Fruit fly (Drosophila melanogaster) whole organism, adult: ENCODE results near the gene CG41562.
"Not testable (repeated sequence)": the region's sequence is repeated elsewhere in the genome, so short reads cannot be mapped to it uniquely, and the experiment has no call there.

Experiments used
- CG1620 ChIP-seq: fragments of 200-800 bp; sonication (Bioruptor generic); optimal IDR thresholded peaks from 2 replicates; lab custom pipeline; 2016; ENCODE audit warnings: missing biosample characterization, missing genetic modification characterization
- CG33017 ChIP-seq: fragments of 200-800 bp; sonication (Bioruptor generic); optimal IDR thresholded peaks from 2 replicates; lab custom pipeline; 2018; ENCODE audit warnings: missing biosample characterization, mild to moderate bottlenecking, missing genetic modification characterization, moderate library complexity
- CG7045 ChIP-seq: fragments of 200-800 bp; sonication (Bioruptor generic); optimal IDR thresholded peaks from 2 replicates; lab custom pipeline; 2017; ENCODE audit warnings: missing biosample characterization, mild to moderate bottlenecking, missing genetic modification characterization
- Clk ChIP-seq: fragments of 200-800 bp; sonication (Bioruptor generic); optimal IDR thresholded peaks from 2 replicates; lab custom pipeline; 2017; ENCODE audit warnings: missing biosample characterization, missing genetic modification characterization
- Crg-1 ChIP-seq: fragments of 200-800 bp; sonication (Bioruptor generic); optimal IDR thresholded peaks from 2 replicates; lab custom pipeline; 2016; ENCODE audit warnings: missing biosample characterization, missing genetic modification characterization
- Hr96 ChIP-seq: fragments of 200-800 bp; sonication (Bioruptor generic); optimal IDR thresholded peaks from 2 replicates; lab custom pipeline; 2016; ENCODE audit warnings: missing biosample characterization, missing genetic modification characterization
- Mnt ChIP-seq: fragments of 200-800 bp; sonication (Bioruptor generic); optimal IDR thresholded peaks from 2 replicates; lab custom pipeline; 2016; ENCODE audit warnings: missing biosample characterization, mild to moderate bottlenecking, missing genetic modification characterization
- bab1 ChIP-seq: fragments of 200-800 bp; sonication (Bioruptor generic); optimal IDR thresholded peaks from 3 replicates; lab custom pipeline; 2019; ENCODE audit warnings: missing biosample characterization, mild to moderate bottlenecking, missing genetic modification characterization, moderate library complexity
- cnc ChIP-seq, 2 experiments: fragments of >200 bp; optimal IDR thresholded peaks; 2 replicates each; lab custom pipeline; 2017
- kay ChIP-seq: fragments of 200-800 bp; sonication (Bioruptor generic); peaks from one replicate; lab custom pipeline; 2016; ENCODE audit warnings: missing biosample characterization, missing genetic modification characterization, borderline replicate concordance
- pad ChIP-seq: fragments of 200-800 bp; sonication (Bioruptor generic); optimal IDR thresholded peaks from 3 replicates; lab custom pipeline; 2017; ENCODE audit warnings: missing biosample characterization, missing genetic modification characterization, mild to moderate bottlenecking, moderate library complexity, missing genetic modification reagents
- tj ChIP-seq: fragments of 200-800 bp; sonication (Bioruptor generic); optimal IDR thresholded peaks from 3 replicates; lab custom pipeline; 2017; ENCODE audit warnings: missing biosample characterization, mild to moderate bottlenecking, missing genetic modification characterization, moderate library complexity
- toe ChIP-seq: fragments of 200-800 bp; sonication (Bioruptor generic); optimal IDR thresholded peaks from 2 replicates; lab custom pipeline; 2016; ENCODE audit warnings: missing biosample characterization, missing genetic modification characterization

DNA sequence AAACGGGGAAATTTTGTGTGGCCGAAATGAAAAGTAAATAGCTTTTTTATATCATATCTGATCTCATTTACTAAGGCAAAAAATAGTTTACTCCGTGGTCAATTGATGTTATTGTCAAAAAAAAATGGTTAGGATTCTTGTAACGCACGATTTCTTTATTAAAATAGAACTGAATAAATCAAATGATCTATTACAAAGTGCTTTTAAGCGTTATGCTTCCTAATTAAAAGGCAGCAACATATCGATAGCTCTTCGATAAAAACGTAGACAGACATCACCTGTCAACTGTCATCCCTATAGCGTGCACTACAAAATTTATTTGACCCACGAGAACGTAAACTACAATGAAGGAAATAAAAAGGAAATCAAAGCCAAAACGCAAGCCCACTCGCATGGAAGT lies at the start of gene CG41562:
- TF ChIP-seq Mnt (GFP tag; lab: Kevin White, UChicago); Clk (GFP tag; lab: Kevin White, UChicago); CG7045 (GFP tag; lab: Kevin White, UChicago); kay (GFP tag; lab: Kevin White, UChicago); CG33017; Crg-1 (GFP tag; lab: Kevin White, UChicago); pad; toe (GFP tag; lab: Kevin White, UChicago); cnc (optimal IDR thresholded peaks at IDR 0.05; lab: Kevin White, UChicago); bab1 (GFP tag; lab: Kevin White, UChicago); Hr96 (GFP tag; lab: Kevin White, UChicago); tj (GFP tag; lab: Kevin White, UChicago); CG1620 (GFP tag; lab: Kevin White, UChicago): not testable (repeated sequence)
